Fruit fly (Drosophila melanogaster) whole organism, embryonic: ENCODE measurements around the gene RpL23A.

Source experiments
- Ada2b ChIP-seq: fragments of 200-800 bp; sonication (Bioruptor generic); IDR thresholded peaks from 2 replicates; pipeline ENCODE4 v1.3.6; 2022; ENCODE audit warnings: missing biosample characterization, missing genetic modification characterization
- CG10366 ChIP-seq: fragments of 200-800 bp; sonication (Bioruptor generic); IDR thresholded peaks from 2 replicates; pipeline ENCODE4 v1.3.6; 2022; ENCODE audit warnings: missing biosample characterization, missing genetic modification characterization
- CG11085 ChIP-seq: fragments of 200-800 bp; sonication (Bioruptor generic); IDR thresholded peaks from 2 replicates; pipeline ENCODE4 v1.3.6; 2022; ENCODE audit warnings: missing biosample characterization, missing genetic modification characterization
- CG12659 ChIP-seq: fragments of 200-800 bp; sonication (Bioruptor generic); optimal IDR thresholded peaks from 3 replicates; lab custom pipeline; 2017; ENCODE audit warnings: mild to moderate bottlenecking, missing biosample characterization, missing genetic modification reagents, missing genetic modification characterization
- CG16863 ChIP-seq: fragments of 200-800 bp; sonication (Bioruptor generic); optimal IDR thresholded peaks from 3 replicates; lab custom pipeline; 2016; ENCODE audit warnings: missing biosample characterization, missing genetic modification characterization
- CG30431 ChIP-seq: fragments of 200-800 bp; sonication (Bioruptor generic); optimal IDR thresholded peaks from 2 replicates; lab custom pipeline; 2017; ENCODE audit warnings: missing biosample characterization, missing genetic modification characterization
- CG3065 ChIP-seq: fragments of 200-800 bp; sonication (Bioruptor generic); optimal IDR thresholded peaks from 2 replicates; lab custom pipeline; 2016; ENCODE audit warnings: missing biosample characterization, missing genetic modification characterization
- CG31388 ChIP-seq: fragments of 200-800 bp; sonication (Bioruptor generic); optimal IDR thresholded peaks from 2 replicates; lab custom pipeline; 2016; ENCODE audit warnings: missing biosample characterization, missing genetic modification characterization
- CG3847 ChIP-seq: fragments of 200-800 bp; sonication (Bioruptor generic); IDR thresholded peaks from 2 replicates; pipeline ENCODE4 v1.3.6; 2022; ENCODE audit warnings: missing biosample characterization, missing genetic modification characterization
- CG4404 ChIP-seq: fragments of 200-800 bp; sonication (Bioruptor generic); IDR thresholded peaks from 2 replicates; pipeline ENCODE4 v1.3.6; 2022; ENCODE audit warnings: missing biosample characterization, missing genetic modification characterization
- CG6689 ChIP-seq: fragments of 200-800 bp; sonication (Bioruptor generic); IDR thresholded peaks from 2 replicates; pipeline ENCODE4 v1.3.6; 2022; ENCODE audit warnings: missing biosample characterization, missing genetic modification characterization
- CG6765 ChIP-seq: fragments of 200-800 bp; sonication (Bioruptor generic); optimal IDR thresholded peaks from 3 replicates; lab custom pipeline; 2017; ENCODE audit warnings: missing biosample characterization, mild to moderate bottlenecking, missing genetic modification characterization
- CG7372 ChIP-seq: fragments of 200-800 bp; sonication (Bioruptor generic); IDR thresholded peaks from 2 replicates; pipeline ENCODE4 v1.3.6; 2022; ENCODE audit warnings: missing biosample characterization, missing genetic modification characterization
- CG8359 ChIP-seq: fragments of 200-800 bp; sonication (Bioruptor generic); optimal IDR thresholded peaks from 2 replicates; lab custom pipeline; 2017; ENCODE audit warnings: missing biosample characterization, mild to moderate bottlenecking, missing genetic modification characterization, borderline replicate concordance
- CG9437 ChIP-seq: fragments of 200-800 bp; sonication (Bioruptor generic); optimal IDR thresholded peaks from 2 replicates; lab custom pipeline; 2018; ENCODE audit warnings: missing biosample characterization, mild to moderate bottlenecking, missing genetic modification characterization
- CG9932 ChIP-seq: fragments of 200-800 bp; sonication (Bioruptor generic); IDR thresholded peaks from 2 replicates; pipeline ENCODE4 v1.3.6; 2022; ENCODE audit warnings: missing biosample characterization, missing genetic modification characterization
- CHES-1-like ChIP-seq: fragments of 200-800 bp; sonication (Bioruptor generic); optimal IDR thresholded peaks from 2 replicates; lab custom pipeline; 2016; ENCODE audit warnings: missing biosample characterization, missing genetic modification characterization
- Camta ChIP-seq: fragments of 200-800 bp; sonication (Bioruptor generic); optimal IDR thresholded peaks from 2 replicates; lab custom pipeline; 2016; ENCODE audit warnings: missing biosample characterization, missing genetic modification characterization
- Elba2 ChIP-seq: fragments of 200-800 bp; sonication (Bioruptor generic); optimal IDR thresholded peaks from 3 replicates; lab custom pipeline; 2016; ENCODE audit warnings: missing biosample characterization, missing genetic modification characterization
- GATAe ChIP-seq: fragments of 200-800 bp; sonication (Bioruptor generic); conservative IDR thresholded peaks from 2 replicates; pipeline ENCODE4 v1.3.6; 2022; ENCODE audit warnings: missing biosample characterization, missing genetic modification characterization
- Hmr ChIP-seq: fragments of 200-800 bp; sonication (Bioruptor generic); optimal IDR thresholded peaks from 3 replicates; lab custom pipeline; 2017; ENCODE audit warnings: mild to moderate bottlenecking, missing biosample characterization, missing genetic modification reagents, missing genetic modification characterization
- Myb ChIP-seq: fragments of 200-800 bp; sonication (Bioruptor generic); optimal IDR thresholded peaks from 2 replicates; lab custom pipeline; 2016; ENCODE audit warnings: missing biosample characterization, missing genetic modification characterization
- Optix ChIP-seq: fragments of 200-800 bp; sonication (Bioruptor generic); IDR thresholded peaks from 3 replicates; pipeline ENCODE4 v1.3.6; 2022; ENCODE audit warnings: missing biosample characterization, missing genetic modification characterization
- Ravus ChIP-seq: fragments of 200-800 bp; sonication (Bioruptor generic); IDR thresholded peaks from 2 replicates; pipeline ENCODE4 v1.3.6; 2022; ENCODE audit warnings: missing biosample characterization, missing genetic modification characterization
- Side ChIP-seq: fragments of 200-800 bp; sonication (Bioruptor generic); optimal IDR thresholded peaks from 2 replicates; lab custom pipeline; 2016; ENCODE audit warnings: missing biosample characterization, missing genetic modification characterization
- Tbp ChIP-seq: fragments of >200 bp; optimal IDR thresholded peaks from 2 replicates; lab custom pipeline; 2018; ENCODE audit warnings: missing biosample characterization, missing genetic modification characterization
- amos ChIP-seq: fragments of 200-800 bp; sonication (Bioruptor generic); IDR thresholded peaks from 2 replicates; pipeline ENCODE4 v1.3.6; 2022; ENCODE audit warnings: missing biosample characterization, missing genetic modification characterization; ENCODE audit not compliant: partially characterized antibody
- crc ChIP-seq: fragments of 200-800 bp; sonication (Bioruptor generic); optimal IDR thresholded peaks from 2 replicates; lab custom pipeline; 2016; ENCODE audit warnings: missing biosample characterization, missing genetic modification characterization
- dan ChIP-seq: fragments of 200-800 bp; sonication (Bioruptor generic); IDR thresholded peaks from 2 replicates; pipeline ENCODE4 v1.3.6; 2022; ENCODE audit warnings: missing biosample characterization, missing genetic modification characterization
- dimm ChIP-seq: fragments of 200-800 bp; sonication (Bioruptor generic); IDR thresholded peaks from 2 replicates; pipeline ENCODE4 v1.3.6; 2022; ENCODE audit warnings: missing biosample characterization, missing genetic modification characterization
- exex ChIP-seq: fragments of 200-800 bp; sonication (Bioruptor generic); optimal IDR thresholded peaks from 4 replicates; lab custom pipeline; 2018; ENCODE audit warnings: missing biosample characterization, mild to moderate bottlenecking, missing genetic modification characterization, moderate library complexity
- fd3F ChIP-seq: fragments of 200-800 bp; sonication (Bioruptor generic); optimal IDR thresholded peaks from 2 replicates; lab custom pipeline; 2018; ENCODE audit warnings: missing biosample characterization, mild to moderate bottlenecking, missing genetic modification characterization, moderate library complexity
- fd96Cb ChIP-seq: fragments of 200-800 bp; sonication (Bioruptor generic); optimal IDR thresholded peaks from 2 replicates; lab custom pipeline; 2018; ENCODE audit warnings: missing biosample characterization, mild to moderate bottlenecking, missing genetic modification characterization, moderate library complexity
- gce ChIP-seq: fragments of 200-800 bp; sonication (Bioruptor generic); IDR thresholded peaks from 3 replicates; pipeline ENCODE4 v1.3.6; 2022; ENCODE audit warnings: missing biosample characterization, missing genetic modification characterization
- gsb-n ChIP-seq: fragments of 200-800 bp; sonication (Bioruptor generic); optimal IDR thresholded peaks from 3 replicates; lab custom pipeline; 2018; ENCODE audit warnings: missing biosample characterization, mild to moderate bottlenecking, missing genetic modification characterization
- jing ChIP-seq: fragments of 200-800 bp; sonication (Bioruptor generic); optimal IDR thresholded peaks from 2 replicates; lab custom pipeline; 2018; ENCODE audit warnings: missing biosample characterization, mild to moderate bottlenecking, missing genetic modification characterization
- kah ChIP-seq: fragments of 200-800 bp; sonication (Bioruptor generic); optimal IDR thresholded peaks from 2 replicates; lab custom pipeline; 2018; ENCODE audit warnings: missing biosample characterization, mild to moderate bottlenecking, missing genetic modification characterization
- nau ChIP-seq: fragments of 200-800 bp; sonication (Bioruptor generic); optimal IDR thresholded peaks from 3 replicates; lab custom pipeline; 2017; ENCODE audit warnings: missing biosample characterization, mild to moderate bottlenecking, missing genetic modification characterization, missing genetic modification reagents
- onecut ChIP-seq: fragments of 200-800 bp; sonication (Bioruptor generic); IDR thresholded peaks from 2 replicates; pipeline ENCODE4 v1.3.6; 2022; ENCODE audit warnings: missing biosample characterization, missing genetic modification characterization
- phol ChIP-seq: fragments of 200-800 bp; sonication (Bioruptor generic); optimal IDR thresholded peaks from 3 replicates; lab custom pipeline; 2018; ENCODE audit warnings: missing biosample characterization, mild to moderate bottlenecking, missing genetic modification characterization, moderate library complexity
- rib ChIP-seq: fragments of 200-800 bp; sonication (Bioruptor generic); IDR thresholded peaks from 2 replicates; pipeline ENCODE4 v1.3.6; 2022; ENCODE audit warnings: missing biosample characterization, missing genetic modification characterization
- scrt ChIP-seq: fragments of 200-800 bp; sonication (Bioruptor generic); optimal IDR thresholded peaks from 2 replicates; lab custom pipeline; 2018; ENCODE audit warnings: missing biosample characterization, mild to moderate bottlenecking, missing genetic modification characterization, moderate library complexity
- so ChIP-seq: fragments of 200-800 bp; sonication (Bioruptor generic); IDR thresholded peaks from 3 replicates; pipeline ENCODE4 v1.3.6; 2022; ENCODE audit warnings: missing biosample characterization, missing genetic modification characterization
- tio ChIP-seq: fragments of 200-800 bp; sonication (Bioruptor generic); optimal IDR thresholded peaks from 2 replicates; lab custom pipeline; 2017; ENCODE audit warnings: missing biosample characterization, missing genetic modification characterization, inconsistent platforms
- tll ChIP-seq, 2 experiments: fragments of 200-800 bp in 1 of 2; fragments of >200 bp in 1 of 2; sonication (Bioruptor generic) in 1 of 2; optimal IDR thresholded peaks; 2 replicates each; lab custom pipeline; 2017 to 2019; ENCODE audit warnings: missing biosample characterization in 2 of 2, missing genetic modification characterization in 2 of 2, mild to moderate bottlenecking in 1 of 2, moderate library complexity in 1 of 2
- unc-4 ChIP-seq: fragments of 200-800 bp; sonication (Bioruptor generic); IDR thresholded peaks from 2 replicates; pipeline ENCODE4 v1.3.6; 2022; ENCODE audit warnings: missing biosample characterization, missing genetic modification characterization; ENCODE audit not compliant: partially characterized antibody
- wdn ChIP-seq: fragments of 200-800 bp; sonication (Bioruptor generic); IDR thresholded peaks from 2 replicates; pipeline ENCODE4 v1.3.6; 2022; ENCODE audit warnings: missing biosample characterization, missing genetic modification characterization
- yki ChIP-seq: fragments of >200 bp; optimal IDR thresholded peaks from 3 replicates; lab custom pipeline; 2018
- zen ChIP-seq: fragments of 200-800 bp; sonication (Bioruptor generic); optimal IDR thresholded peaks from 3 replicates; lab custom pipeline; 2018; ENCODE audit warnings: missing biosample characterization, mild to moderate bottlenecking, missing genetic modification characterization, moderate library complexity
- zfh1 ChIP-seq: fragments of 200-800 bp; sonication (Bioruptor generic); IDR thresholded peaks from 3 replicates; pipeline ENCODE4 v1.3.6; 2022; ENCODE audit warnings: missing biosample characterization, missing genetic modification characterization

The RpL23A gene

dm6 chr3L:1644920-1645567, 23.4 kb downstream of the RpL23A start, which contains the start of the genes alphaCOP and CG13919 (continued):
- TF ChIP-seq CG16863 (peak; percentile 91), GATAe (GFP tag; lab: Robert Waterston, UW) (peak; percentile 94), Side (GFP tag; lab: Kevin White, UChicago) (peak; percentile 67), Tbp (GFP tag; lab: Kevin White, UChicago) (no peak), fd96Cb (peak; percentile 91), wdn (peak; percentile 96), jing (GFP tag; lab: Kevin White, UChicago) (peak; percentile 90), zfh1 (GFP tag; lab: Robert Waterston, UW) (peak; percentile 97), exex (peak; percentile 85), CG31388 (GFP tag; lab: Kevin White, UChicago) (peak; percentile 89), Camta (GFP tag; lab: Kevin White, UChicago) (peak; percentile 93), phol (peak; percentile 93), tll (GFP tag; optimal IDR thresholded peaks at IDR 0.05; lab: Kevin White, UChicago) (peak in 1 of 2 experiments; percentile 62), Ada2b (GFP tag; lab: Robert Waterston, UW) (peak; percentile 89), CG3065 (GFP tag; lab: Kevin White, UChicago) (peak; percentile 95), CG6689 (GFP tag; lab: Robert Waterston, UW) (peak; percentile 97), fd3F (peak; percentile 97), so (GFP tag; lab: Robert Waterston, UW) (peak; percentile 97), rib (GFP tag; lab: Robert Waterston, UW) (peak; percentile 97), Ravus (GFP tag; lab: Robert Waterston, UW) (peak; percentile 77), Elba2 (GFP tag; lab: Kevin White, UChicago) (peak; percentile 87), onecut (GFP tag; lab: Robert Waterston, UW) (peak; percentile 82; the same call in 1 of the 2 replicates), crc (GFP tag; lab: Kevin White, UChicago) (peak; percentile 85), CG9932 (GFP tag; lab: Robert Waterston, UW) (peak; percentile 99), CG12659 (GFP tag; lab: Kevin White, UChicago) (peak; percentile 98), amos (GFP tag; lab: Robert Waterston, UW) (no peak), gsb-n (peak; percentile 97), yki (lab: Kevin White, UChicago) (no peak), CG30431 (peak; percentile 93), unc-4 (no peak), gce (GFP tag; lab: Robert Waterston, UW) (peak; percentile 95), CG6765 (peak; percentile 89), CG9437 (GFP tag; lab: Kevin White, UChicago) (peak; percentile 94), dan (GFP tag; lab: Robert Waterston, UW) (peak; percentile 57; the same call in 1 of the 2 replicates), CG4404 (GFP tag; lab: Robert Waterston, UW) (peak; percentile 94), scrt (peak; percentile 83), Myb (GFP tag; lab: Kevin White, UChicago) (peak; percentile 66), CG11085 (peak; percentile 96), CG3847 (GFP tag; lab: Robert Waterston, UW) (peak; percentile 98), dimm (GFP tag; lab: Robert Waterston, UW) (peak; percentile 95), CG8359 (GFP tag; lab: Kevin White, UChicago) (peak; percentile 79), Optix (GFP tag; lab: Robert Waterston, UW) (peak; percentile 95), zen (tag; lab: Kevin White, UChicago) (peak; percentile 89), CHES-1-like (GFP tag; lab: Kevin White, UChicago) (peak; percentile 91), kah (GFP tag; lab: Kevin White, UChicago) (peak; percentile 83), Hmr (GFP tag; lab: Kevin White, UChicago) (peak; percentile 96), CG10366 (GFP tag; lab: Robert Waterston, UW) (peak; percentile 98), nau (GFP tag; lab: Kevin White, UChicago) (no peak), CG7372 (GFP tag; lab: Robert Waterston, UW) (peak; percentile 97), tio (GFP tag; lab: Kevin White, UChicago) (no peak)
